3 worm cellular contexts compared by ENCODE assay signal in the genomic region with DNA sequence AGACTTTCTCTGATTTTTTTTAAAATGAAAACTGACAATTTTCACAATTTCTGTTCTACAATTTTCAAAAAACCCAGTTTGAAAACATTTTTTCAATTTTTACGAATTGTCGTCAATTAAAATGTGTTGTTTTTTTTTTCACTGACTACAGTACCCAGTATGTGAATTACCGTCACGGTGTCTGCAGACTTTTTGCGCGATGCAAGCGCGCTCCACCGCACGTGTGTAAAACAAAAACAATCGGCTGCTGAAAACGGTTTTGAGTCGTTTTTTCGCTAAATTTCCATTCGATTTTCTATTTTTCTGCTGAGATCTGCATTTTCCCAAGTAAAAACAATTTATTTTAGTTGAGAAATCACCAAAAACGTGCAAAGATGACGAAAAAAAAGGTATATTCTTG.
TF ChIP-seq lines count a peak whose summit lies in the region.

No protein-coding gene starts in this region.

TF ChIP-seq in whole organism, L1 larva, 84 proteins besides CTCF, POLR2A, EP300 and RAD21 (continued from another document and continues in another):
- TF ChIP-seq unc-130 (tag; optimal IDR thresholded peaks at IDR 0.05; lab: Kevin White, UChicago): peak; percentile 98
- no peak for TF ChIP-seq unc-30 (tag; optimal IDR thresholded peaks at IDR 0.05; lab: Kevin White, UChicago)
- no peak for TF ChIP-seq alr-1 (tag; optimal IDR thresholded peaks at IDR 0.05; lab: Kevin White, UChicago; ENCODE audit: borderline replicate concordance)
- TF ChIP-seq egl-27 (tag; optimal IDR thresholded peaks at IDR 0.05; lab: Kevin White, UChicago): peak; percentile 57 to 64
- peak; percentile 97 for TF ChIP-seq unc-86 (tag; optimal IDR thresholded peaks at IDR 0.05; lab: Kevin White, UChicago)
- peak; percentile 71 for TF ChIP-seq ceh-63 (GFP tag; optimal IDR thresholded peaks at IDR 0.05; lab: Kevin White, UChicago)
- peak; percentile 86 for TF ChIP-seq nhr-11 (tag; optimal IDR thresholded peaks at IDR 0.05; lab: Kevin White, UChicago)
- peak; percentile 99 for TF ChIP-seq swsn-7 (tag; optimal IDR thresholded peaks at IDR 0.05; lab: Kevin White, UChicago)
- peak; percentile 69 for TF ChIP-seq ces-1 (GFP tag; optimal IDR thresholded peaks at IDR 0.05; lab: Kevin White, UChicago)
- peak; percentile 96 for TF ChIP-seq nhr-237 (tag; optimal IDR thresholded peaks at IDR 0.05; lab: Kevin White, UChicago)
- peak; percentile 99 for TF ChIP-seq snu-23 (GFP tag; optimal IDR thresholded peaks at IDR 0.05; lab: Kevin White, UChicago)
- TF ChIP-seq lin-39 (tag; optimal IDR thresholded peaks at IDR 0.05; lab: Kevin White, UChicago): peak; percentile 91
- TF ChIP-seq ztf-4 (tag; optimal IDR thresholded peaks at IDR 0.05; lab: Kevin White, UChicago): peak; percentile 91
- TF ChIP-seq unc-62 (GFP tag; optimal IDR thresholded peaks at IDR 0.05; lab: Kevin White, UChicago): no peak
- TF ChIP-seq nhr-47 (tag; optimal IDR thresholded peaks at IDR 0.05; lab: Kevin White, UChicago): peak; percentile 99
- TF ChIP-seq nhr-90 (tag; optimal IDR thresholded peaks at IDR 0.05; lab: Kevin White, UChicago; ENCODE audit: poor library complexity): peak; percentile 99
- TF ChIP-seq sptf-1 (tag; optimal IDR thresholded peaks at IDR 0.05; lab: Kevin White, UChicago): no peak
- peak; percentile 96 for TF ChIP-seq ceh-88 (GFP tag; IDR thresholded peaks at IDR 0.05; lab: Robert Waterston, UW)
- peak; percentile 80 for TF ChIP-seq ama-1 (optimal IDR thresholded peaks at IDR 0.05; lab: Kevin White, UChicago)
- TF ChIP-seq ceh-8 (GFP tag; optimal IDR thresholded peaks at IDR 0.05; lab: Kevin White, UChicago): peak; percentile 97
- TF ChIP-seq pqm-1 (tag; optimal IDR thresholded peaks at IDR 0.05; lab: Kevin White, UChicago): no peak
- TF ChIP-seq mef-2 (tag; optimal IDR thresholded peaks at IDR 0.05; lab: Kevin White, UChicago): peak; percentile 86
- peak; percentile 98 for TF ChIP-seq irx-1 (tag; optimal IDR thresholded peaks at IDR 0.05; lab: Kevin White, UChicago)
- no peak for TF ChIP-seq nhr-12 (tag; optimal IDR thresholded peaks at IDR 0.05; lab: Kevin White, UChicago)
- TF ChIP-seq C34B4.2 (tag; optimal IDR thresholded peaks at IDR 0.05; lab: Kevin White, UChicago): peak; percentile 60
- peak; percentile 62 for TF ChIP-seq Y116A8C.19 (tag; optimal IDR thresholded peaks at IDR 0.05; lab: Kevin White, UChicago; ENCODE audit: borderline replicate concordance)
- peak; percentile 96 for TF ChIP-seq jun-1 (tag; optimal IDR thresholded peaks at IDR 0.05; lab: Kevin White, UChicago)
- TF ChIP-seq tlp-1 (tag; optimal IDR thresholded peaks at IDR 0.05; lab: Kevin White, UChicago): no peak
- TF ChIP-seq lin-13 (GFP tag; optimal IDR thresholded peaks at IDR 0.05; lab: Kevin White, UChicago): peak; percentile 99
- peak; percentile 89 for TF ChIP-seq snpc-4 (tag; optimal IDR thresholded peaks at IDR 0.05; lab: Kevin White, UChicago)
- TF ChIP-seq rnt-1 (tag; optimal IDR thresholded peaks at IDR 0.05; lab: Kevin White, UChicago): peak; percentile 97
- peak; percentile 97 for TF ChIP-seq grh-1 (GFP tag; IDR thresholded peaks at IDR 0.05; lab: Robert Waterston, UW)
- peak; percentile 100 for TF ChIP-seq F16B12.6 (tag; optimal IDR thresholded peaks at IDR 0.05; lab: Kevin White, UChicago)
- TF ChIP-seq fos-1 (tag; optimal IDR thresholded peaks at IDR 0.05; lab: Kevin White, UChicago): peak; percentile 96
- TF ChIP-seq mab-9 (GFP tag; IDR thresholded peaks at IDR 0.05; lab: Robert Waterston, UW): peak; percentile 97
- no peak for TF ChIP-seq ets-5 (GFP tag; IDR thresholded peaks at IDR 0.05; lab: Robert Waterston, UW)
- TF ChIP-seq tbx-2 (tag; optimal IDR thresholded peaks at IDR 0.05; lab: Kevin White, UChicago): peak; percentile 99
- TF ChIP-seq blmp-1 (tag; optimal IDR thresholded peaks at IDR 0.05; lab: Kevin White, UChicago): peak; percentile 77
- TF ChIP-seq nhr-19 (GFP tag; conservative IDR thresholded peaks at IDR 0.05; lab: Robert Waterston, UW): peak; percentile 99
- TF ChIP-seq ztf-11 (tag; optimal IDR thresholded peaks at IDR 0.05; lab: Kevin White, UChicago): peak in 1 of 2 experiments; percentile 93
- TF ChIP-seq nhr-28 (tag; optimal IDR thresholded peaks at IDR 0.05; lab: Kevin White, UChicago): no peak
- TF ChIP-seq nhr-77 (tag; optimal IDR thresholded peaks at IDR 0.05; lab: Kevin White, UChicago): peak; percentile 99

TF ChIP-seq in whole organism, L3 larva, 47 proteins besides CTCF, POLR2A, EP300 and RAD21 (continued from another document):
- TF ChIP-seq nhr-25 (tag; optimal IDR thresholded peaks at IDR 0.05; lab: Kevin White, UChicago) (peak; percentile 99), R02D3.7 (tag; optimal IDR thresholded peaks at IDR 0.05; lab: Kevin White, UChicago) (peak; percentile 96), nhr-43 (tag; optimal IDR thresholded peaks at IDR 0.05; lab: Kevin White, UChicago; ENCODE audit: poor library complexity, severe bottlenecking) (peak; percentile 97), nhr-67 (tag; optimal IDR thresholded peaks at IDR 0.05; lab: Kevin White, UChicago) (no peak), lin-15B (tag; optimal IDR thresholded peaks at IDR 0.05; lab: Kevin White, UChicago) (peak; percentile 99), sea-2 (GFP tag; optimal IDR thresholded peaks at IDR 0.05; lab: Kevin White, UChicago) (no peak), ztf-4 (tag; optimal IDR thresholded peaks at IDR 0.05; lab: Kevin White, UChicago) (peak; percentile 89), snpc-4 (tag; optimal IDR thresholded peaks at IDR 0.05; lab: Kevin White, UChicago) (peak; percentile 91), ZK546.5 (tag; optimal IDR thresholded peaks at IDR 0.05; lab: Kevin White, UChicago) (peak; percentile 65), zag-1 (tag; optimal IDR thresholded peaks at IDR 0.05; lab: Kevin White, UChicago) (peak; percentile 80), nhr-23 (tag; optimal IDR thresholded peaks at IDR 0.05; lab: Kevin White, UChicago) (peak; percentile 99), egl-5 (tag; optimal IDR thresholded peaks at IDR 0.05; lab: Kevin White, UChicago) (peak; percentile 93), nhr-76 (tag; optimal IDR thresholded peaks at IDR 0.05; lab: Kevin White, UChicago) (peak; percentile 83), tbx-2 (tag; optimal IDR thresholded peaks at IDR 0.05; lab: Kevin White, UChicago) (peak; percentile 95), mml-1 (tag; optimal IDR thresholded peaks at IDR 0.05; lab: Kevin White, UChicago) (no peak), nhr-11 (tag; optimal IDR thresholded peaks at IDR 0.05; lab: Kevin White, UChicago) (peak; percentile 92), pha-4 (tag; optimal IDR thresholded peaks at IDR 0.05; lab: Kevin White, UChicago) (peak; percentile 99), pqm-1 (tag; optimal IDR thresholded peaks at IDR 0.05; lab: Kevin White, UChicago) (peak; percentile 90), egl-27 (tag; optimal IDR thresholded peaks at IDR 0.05; lab: Kevin White, UChicago) (peak; percentile 79), fkh-2 (tag; optimal IDR thresholded peaks at IDR 0.05; lab: Kevin White, UChicago) (peak; percentile 48), hmg-11 (tag; optimal IDR thresholded peaks at IDR 0.05; lab: Kevin White, UChicago) (peak; percentile 85), fos-1 (tag; optimal IDR thresholded peaks at IDR 0.05; lab: Kevin White, UChicago) (peak; percentile 77), jun-1 (tag; optimal IDR thresholded peaks at IDR 0.05; lab: Kevin White, UChicago) (peak; percentile 96), nhr-77 (tag; optimal IDR thresholded peaks at IDR 0.05; lab: Kevin White, UChicago) (peak; percentile 83), elt-3 (tag; optimal IDR thresholded peaks at IDR 0.05; lab: Kevin White, UChicago) (peak; percentile 66 to 95 (median 75)), unc-62 (GFP tag; optimal IDR thresholded peaks at IDR 0.05; lab: Kevin White, UChicago) (peak; percentile 89), ama-1 (optimal IDR thresholded peaks at IDR 0.05; lab: Kevin White, UChicago) (peak; percentile 78), elt-1 (tag; optimal IDR thresholded peaks at IDR 0.05; lab: Kevin White, UChicago) (peak; percentile 79), skn-1 (tag; optimal IDR thresholded peaks at IDR 0.05; lab: Kevin White, UChicago) (peak; percentile 93)

TF ChIP-seq in whole organism, young adult, 124 proteins besides CTCF, POLR2A, EP300 and RAD21 (continued from another document and continues in another):
- peak; percentile 82 for TF ChIP-seq ztf-3 (GFP tag; optimal IDR thresholded peaks at IDR 0.05; lab: Kevin White, UChicago)
- TF ChIP-seq aptf-2 (GFP tag; conservative IDR thresholded peaks at IDR 0.05; lab: Robert Waterston, UW): 0 out of 2 replicates have a peak, but pooled peaks have one; percentile 42
- TF ChIP-seq let-526 (GFP tag; IDR thresholded peaks at IDR 0.05; lab: Robert Waterston, UW): peak; percentile 90
- peak; percentile 100 for TF ChIP-seq mcd-1 (GFP tag; IDR thresholded peaks at IDR 0.05; lab: Robert Waterston, UW)
- TF ChIP-seq Y79H2A.3 (GFP tag; conservative IDR thresholded peaks at IDR 0.05; lab: Robert Waterston, UW): no peak
- peak; percentile 63 to 98 (median 85) for TF ChIP-seq lin-35 (GFP tag; optimal IDR thresholded peaks at IDR 0.05; lab: Kevin White, UChicago)
- peak; percentile 83 for TF ChIP-seq attf-3 (GFP tag; conservative IDR thresholded peaks at IDR 0.05; lab: Robert Waterston, UW)
- no peak for TF ChIP-seq F39B2.1 (GFP tag; IDR thresholded peaks at IDR 0.05; lab: Robert Waterston, UW)
- peak; percentile 36 for TF ChIP-seq B0261.1 (tag; optimal IDR thresholded peaks at IDR 0.05; lab: Kevin White, UChicago)
- TF ChIP-seq nhr-179 (tag; optimal IDR thresholded peaks at IDR 0.05; lab: Kevin White, UChicago): no peak
- TF ChIP-seq tbp1 (GFP tag; optimal IDR thresholded peaks at IDR 0.05; lab: Kevin White, UChicago): peak; percentile 77
- TF ChIP-seq nfya-1 (tag; optimal IDR thresholded peaks at IDR 0.05; lab: Kevin White, UChicago; ENCODE audit: borderline replicate concordance, insufficient read depth): no peak
- TF ChIP-seq nfya-2 (GFP tag; IDR thresholded peaks at IDR 0.05; lab: Robert Waterston, UW): no peak
- TF ChIP-seq dox-1 (GFP tag; IDR thresholded peaks at IDR 0.05; lab: Robert Waterston, UW): peak; percentile 94
- peak; percentile 88 for TF ChIP-seq chd-7 (tag; optimal IDR thresholded peaks at IDR 0.05; lab: Kevin White, UChicago)
- no peak for TF ChIP-seq attf-6 (GFP tag; IDR thresholded peaks at IDR 0.05; lab: Robert Waterston, UW)
- no peak for TF ChIP-seq nhr-27 (tag; optimal IDR thresholded peaks at IDR 0.05; lab: Kevin White, UChicago)
- no peak for TF ChIP-seq hlh-12 (tag; optimal IDR thresholded peaks at IDR 0.05; lab: Kevin White, UChicago)
- peak; percentile 85 for TF ChIP-seq B0035.1 (tag; optimal IDR thresholded peaks at IDR 0.05; lab: Kevin White, UChicago)
- TF ChIP-seq die-1 (tag; optimal IDR thresholded peaks at IDR 0.05; lab: Kevin White, UChicago): no peak
- no peak for TF ChIP-seq tbx-9 (tag; optimal IDR thresholded peaks at IDR 0.05; lab: Kevin White, UChicago; ENCODE audit: borderline replicate concordance)
- peak; percentile 98 for TF ChIP-seq nfyb-1 (GFP tag; IDR thresholded peaks at IDR 0.05; lab: Robert Waterston, UW)
- TF ChIP-seq hmg-1.2 (GFP tag; IDR thresholded peaks at IDR 0.05; lab: Robert Waterston, UW): peak; percentile 99
- peak; percentile 91 for TF ChIP-seq ceh-100 (GFP tag; IDR thresholded peaks at IDR 0.05; lab: Robert Waterston, UW)
- peak; percentile 33; the same call in 1 of the 2 replicates for TF ChIP-seq ztf-6 (GFP tag; IDR thresholded peaks at IDR 0.05; lab: Robert Waterston, UW)
- TF ChIP-seq B0019.2 (GFP tag; conservative IDR thresholded peaks at IDR 0.05; lab: Robert Waterston, UW): peak; percentile 85
- TF ChIP-seq madf-3 (GFP tag; IDR thresholded peaks at IDR 0.05; lab: Robert Waterston, UW): peak; percentile 95
- peak; percentile 20 for TF ChIP-seq snpc-1.3 (tag; optimal IDR thresholded peaks at IDR 0.05; lab: Kevin White, UChicago; ENCODE audit: insufficient read depth)
- no peak for TF ChIP-seq akir-1 (GFP tag; optimal IDR thresholded peaks at IDR 0.05; lab: Kevin White, UChicago)
- peak; percentile 90 for TF ChIP-seq D2030.7 (GFP tag; IDR thresholded peaks at IDR 0.05; lab: Robert Waterston, UW)
- TF ChIP-seq F22D6.2 (tag; optimal IDR thresholded peaks at IDR 0.05; lab: Kevin White, UChicago): peak; percentile 92
- no peak for TF ChIP-seq mes-4 (tag; optimal IDR thresholded peaks at IDR 0.05; lab: Kevin White, UChicago)
- peak; percentile 98 for TF ChIP-seq ztf-26 (tag; optimal IDR thresholded peaks at IDR 0.05; lab: Kevin White, UChicago)
- TF ChIP-seq ekl-4 (GFP tag; IDR thresholded peaks at IDR 0.05; lab: Robert Waterston, UW): peak; percentile 96
- TF ChIP-seq him-1 (tag; optimal IDR thresholded peaks at IDR 0.05; lab: Kevin White, UChicago): peak; percentile 90
- TF ChIP-seq sdz-38 (tag; optimal IDR thresholded peaks at IDR 0.05; lab: Kevin White, UChicago): no peak
- no peak for TF ChIP-seq F57A8.1 (GFP tag; optimal IDR thresholded peaks at IDR 0.05; lab: Kevin White, UChicago)
- peak; percentile 63 for TF ChIP-seq ceh-79 (tag; optimal IDR thresholded peaks at IDR 0.05; lab: Kevin White, UChicago)
- TF ChIP-seq Y67H2A.10 (GFP tag; conservative IDR thresholded peaks at IDR 0.05; lab: Robert Waterston, UW): peak; percentile 75
- peak; percentile 3 for TF ChIP-seq lsy-27 (tag; optimal IDR thresholded peaks at IDR 0.05; lab: Kevin White, UChicago; ENCODE audit: borderline replicate concordance, insufficient read depth)
- no peak for TF ChIP-seq ccch-3 (GFP tag; optimal IDR thresholded peaks at IDR 0.05; lab: Kevin White, UChicago)
- TF ChIP-seq F10E7.11 (tag; optimal IDR thresholded peaks at IDR 0.05; lab: Kevin White, UChicago): peak; percentile 77
- peak; percentile 99 for TF ChIP-seq lin-40 (tag; optimal IDR thresholded peaks at IDR 0.05; lab: Kevin White, UChicago)
- peak; percentile 91 for TF ChIP-seq ztf-18 (tag; optimal IDR thresholded peaks at IDR 0.05; lab: Kevin White, UChicago)
- peak; percentile 21 for TF ChIP-seq snpc-1.1 (tag; optimal IDR thresholded peaks at IDR 0.05; lab: Kevin White, UChicago; ENCODE audit: insufficient read depth)
- peak; percentile 4 for TF ChIP-seq hrde-1 (tag; optimal IDR thresholded peaks at IDR 0.05; lab: Kevin White, UChicago; ENCODE audit: borderline replicate concordance)
- peak; percentile 93 for TF ChIP-seq athp-1 (tag; optimal IDR thresholded peaks at IDR 0.05; lab: Kevin White, UChicago)
- TF ChIP-seq egl-18 (GFP tag; IDR thresholded peaks at IDR 0.05; lab: Robert Waterston, UW): peak; percentile 91
- TF ChIP-seq ztf-28 (GFP tag; IDR thresholded peaks at IDR 0.05; lab: Robert Waterston, UW): 0 out of 2 replicates have a peak, but pooled peaks have one; percentile 55
- 0 out of 2 replicates have a peak, but pooled peaks have one; percentile 19 for TF ChIP-seq nhr-120 (GFP tag; IDR thresholded peaks at IDR 0.05; lab: Robert Waterston, UW)
- TF ChIP-seq Y95B8A.8 (GFP tag; IDR thresholded peaks at IDR 0.05; lab: Robert Waterston, UW): peak; percentile 84
- TF ChIP-seq bed-2 (GFP tag; IDR thresholded peaks at IDR 0.05; lab: Robert Waterston, UW): 0 out of 2 replicates have a peak, but pooled peaks have one; percentile 52
- TF ChIP-seq tlf-1 (GFP tag; optimal IDR thresholded peaks at IDR 0.05; lab: Kevin White, UChicago): peak; percentile 98
- TF ChIP-seq Y56A3A.18 (GFP tag; IDR thresholded peaks at IDR 0.05; lab: Robert Waterston, UW): peak; percentile 74; the same call in 1 of the 2 replicates
- TF ChIP-seq ztf-25 (GFP tag; IDR thresholded peaks at IDR 0.05; lab: Robert Waterston, UW): no peak
- no peak for TF ChIP-seq ceh-40 (GFP tag; IDR thresholded peaks at IDR 0.05; lab: Robert Waterston, UW)
- TF ChIP-seq dpl-1 (GFP tag; optimal IDR thresholded peaks at IDR 0.05; lab: Kevin White, UChicago): peak; percentile 72
- no peak for TF ChIP-seq rec-8 (tag; optimal IDR thresholded peaks at IDR 0.05; lab: Kevin White, UChicago)
- TF ChIP-seq zfh-2 (GFP tag; conservative IDR thresholded peaks at IDR 0.05; lab: Robert Waterston, UW): no peak
- peak; percentile 25; the same call in 1 of the 2 replicates for TF ChIP-seq lin-26 (GFP tag; IDR thresholded peaks at IDR 0.05; lab: Robert Waterston, UW)
- TF ChIP-seq unc-62 (GFP tag; optimal IDR thresholded peaks at IDR 0.05; lab: Kevin White, UChicago): peak; percentile 33
- peak; percentile 45 for TF ChIP-seq ama-1 (optimal IDR thresholded peaks at IDR 0.05; lab: Kevin White, UChicago)
- no peak for TF ChIP-seq ama-1 (GFP tag; optimal IDR thresholded peaks at IDR 0.05; lab: Kevin White, UChicago)
